Worm (Caenorhabditis elegans): Measurements from ENCODE around the gene C17A2.4.

The C17A2.4 gene

DNA sequence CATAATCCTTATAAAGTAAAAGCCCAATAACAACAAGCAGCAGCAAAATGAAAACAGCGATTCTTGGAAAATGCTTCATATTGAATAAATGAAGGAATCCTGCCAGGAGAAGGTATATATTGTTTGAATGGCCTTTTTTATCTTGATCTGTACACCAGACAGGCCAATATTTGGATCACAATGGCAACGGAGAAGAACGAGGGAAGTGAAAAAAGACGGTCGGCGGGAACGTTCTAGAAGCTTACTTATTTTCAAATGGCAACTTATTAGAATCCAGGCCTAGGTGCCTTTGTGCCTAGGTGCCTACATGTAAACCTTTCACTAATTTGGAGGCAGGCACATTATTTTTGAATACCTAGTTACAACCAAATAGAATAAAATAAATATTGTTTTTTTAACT, 11.9 kb upstream of the C17A2.4 start, which contains the start of gene F54D10.8:
Gene F54D10.8 (minus strand): TSS at position 101 of the 400 bp plus-strand sequence.
- TF ChIP-seq him-1 (tag; optimal IDR thresholded peaks at IDR 0.05) = no peak
- TF ChIP-seq W03F9.2 (tag; optimal IDR thresholded peaks at IDR 0.05) = no peak
- TF ChIP-seq dao-5 (tag; optimal IDR thresholded peaks at IDR 0.05) = no peak

DNA sequence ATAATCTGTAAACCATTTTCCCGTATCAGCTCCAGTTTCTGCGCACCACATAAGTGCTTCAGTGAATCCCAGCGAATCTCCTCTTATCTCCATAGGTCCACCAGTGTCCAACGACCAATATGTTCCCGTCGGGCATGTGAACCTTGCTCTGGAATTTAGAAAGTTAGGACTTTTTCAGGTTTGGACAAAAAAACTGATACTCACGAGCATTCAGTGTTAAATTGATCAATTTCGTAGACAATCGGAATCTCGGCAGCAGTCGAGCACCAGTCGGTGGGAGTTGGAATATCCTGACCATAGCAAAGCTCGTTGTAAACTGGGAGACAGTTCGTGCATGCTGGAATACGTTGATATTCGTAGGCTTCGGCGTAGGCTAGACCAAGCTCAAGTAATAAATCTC, 10.0 kb upstream of the C17A2.4 start:
- TF ChIP-seq him-1 (tag; optimal IDR thresholded peaks at IDR 0.05) = no peak
- no peak for TF ChIP-seq dao-5 (tag; optimal IDR thresholded peaks at IDR 0.05)
- TF ChIP-seq W03F9.2 (tag; optimal IDR thresholded peaks at IDR 0.05) = no peak

DNA sequence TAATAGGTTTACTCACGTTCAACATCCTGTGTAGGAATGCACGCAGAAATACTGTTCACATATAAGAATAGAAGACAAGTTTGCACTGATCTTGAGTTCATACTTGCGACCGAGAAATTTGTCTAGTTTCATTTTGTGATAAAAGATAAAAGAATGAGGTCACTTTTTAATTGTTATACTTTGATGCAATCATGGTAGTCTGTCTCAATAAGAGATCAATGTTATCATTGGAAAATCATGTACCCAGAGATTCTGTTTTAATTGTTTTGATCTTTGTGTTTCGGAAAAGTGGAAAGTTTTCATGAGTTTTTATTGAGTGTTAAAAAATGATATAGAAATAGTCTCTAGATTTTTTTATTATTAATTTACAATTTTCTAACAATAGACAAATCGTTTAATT, 7.3 kb upstream of the C17A2.4 start, which contains the start of gene F54D10.9:
Gene F54D10.9 (minus strand): TSS at position 101 of the 400 bp plus-strand sequence.
- TF ChIP-seq him-1 (tag; optimal IDR thresholded peaks at IDR 0.05) (no peak), dao-5 (tag; optimal IDR thresholded peaks at IDR 0.05) (no peak), W03F9.2 (tag; optimal IDR thresholded peaks at IDR 0.05) (no peak)

DNA sequence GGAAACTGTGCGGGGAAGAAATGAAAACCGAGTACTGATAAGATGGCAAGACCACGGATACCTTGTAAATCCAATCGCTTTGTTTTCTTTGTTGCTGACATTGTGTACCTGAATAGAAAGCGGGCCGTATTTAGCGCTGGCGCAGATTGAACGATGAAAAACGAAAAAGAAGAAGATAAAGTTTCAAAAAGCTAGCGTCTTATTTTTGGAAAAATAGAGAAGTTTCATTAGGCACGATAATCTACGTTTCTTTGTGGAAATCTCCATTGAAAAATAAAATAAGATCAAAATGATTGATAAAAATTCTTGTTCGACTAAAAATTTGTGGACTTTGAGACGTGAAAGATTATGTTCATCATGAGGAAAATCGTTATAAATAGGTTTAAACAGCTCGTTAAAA, 3.7 kb upstream of the C17A2.4 start, which contains the start of gene oac-4:
Gene oac-4 (minus strand): TSS at position 101 of the 400 bp plus-strand sequence.
- TF ChIP-seq him-1 (tag; optimal IDR thresholded peaks at IDR 0.05) = no peak

DNA sequence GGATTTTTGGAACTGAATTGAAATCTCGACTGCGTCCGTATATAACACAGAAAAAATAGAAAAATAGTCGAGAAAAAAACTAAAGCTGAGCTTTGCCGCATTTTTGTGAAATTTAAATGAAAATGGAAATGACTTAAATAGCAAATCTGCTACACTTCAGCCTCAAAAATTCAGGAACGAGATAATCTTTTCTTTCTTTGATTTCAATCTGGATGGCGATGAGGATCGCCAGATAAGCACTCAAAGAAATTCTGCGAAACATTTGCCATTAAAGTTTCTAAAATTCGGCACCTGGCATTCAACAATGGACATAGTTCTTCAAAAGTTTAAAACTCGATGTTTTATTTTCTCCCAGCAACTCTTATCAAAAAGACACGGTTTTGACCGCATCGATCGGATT, 3.6 kb downstream of the C17A2.4 start, which contains the start of the genes C17A2.7 and C17A2.3:
Gene C17A2.7 (minus strand): TSS at position 101 of the 400 bp plus-strand sequence.
Gene C17A2.3 (plus strand): TSS at position 305 of the 400 bp plus-strand sequence.
- TF ChIP-seq dao-5 (tag; optimal IDR thresholded peaks at IDR 0.05) (no peak), W03F9.2 (tag; optimal IDR thresholded peaks at IDR 0.05) (no peak), him-1 (tag; optimal IDR thresholded peaks at IDR 0.05) (no peak)

DNA sequence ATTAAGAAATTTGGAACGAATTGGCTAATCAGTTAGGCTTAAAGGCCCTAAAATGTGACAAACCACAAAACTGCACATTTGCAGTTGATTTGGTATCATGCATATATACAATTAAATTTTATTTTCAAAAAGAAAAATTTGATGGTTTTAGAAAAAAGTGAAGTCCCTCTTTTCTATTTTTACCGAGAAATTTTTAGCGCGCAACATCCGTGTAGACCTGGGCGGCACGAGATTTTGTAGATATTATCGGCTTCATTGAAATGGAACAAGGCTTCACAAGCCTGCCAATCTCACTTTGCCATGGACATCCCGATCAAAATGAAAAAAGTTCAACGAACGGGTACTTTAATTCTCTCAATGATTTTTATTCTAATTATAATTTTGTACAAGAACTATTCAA, 6.4 kb downstream of the C17A2.4 start, which contains the start of gene C17A2.2:
Gene C17A2.2 (plus strand): TSS at position 301 of the 400 bp plus-strand sequence.
- no peak for TF ChIP-seq W03F9.2 (tag; optimal IDR thresholded peaks at IDR 0.05)
- no peak for TF ChIP-seq dao-5 (tag; optimal IDR thresholded peaks at IDR 0.05)
- TF ChIP-seq him-1 (tag; optimal IDR thresholded peaks at IDR 0.05) = no peak

DNA sequence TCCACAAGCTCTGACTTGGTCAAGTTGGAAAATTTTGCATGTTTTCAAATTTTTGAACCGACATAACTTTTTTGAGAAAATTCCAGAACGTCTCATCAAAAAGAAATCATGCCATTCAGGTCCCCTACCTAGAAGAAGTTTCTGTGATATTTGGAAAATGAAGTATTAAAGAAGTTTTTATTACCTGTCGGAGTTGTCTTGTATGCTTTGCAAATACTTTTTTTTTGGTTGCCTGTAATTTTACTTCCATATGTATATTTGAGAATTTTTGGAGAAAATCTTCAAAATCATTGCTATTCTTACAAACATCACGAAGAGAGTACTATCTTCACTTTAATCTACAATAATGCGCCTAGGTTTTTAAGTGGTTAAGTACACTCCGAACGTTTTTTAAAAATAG, 11.0 kb downstream of the C17A2.4 start, which contains the start of gene nhr-72:
Gene nhr-72 (minus strand): TSS at position 101 of the 400 bp plus-strand sequence.
- no peak for TF ChIP-seq him-1 (tag; optimal IDR thresholded peaks at IDR 0.05)
- no peak for TF ChIP-seq dao-5 (tag; optimal IDR thresholded peaks at IDR 0.05)
- no peak for TF ChIP-seq W03F9.2 (tag; optimal IDR thresholded peaks at IDR 0.05)

DNA sequence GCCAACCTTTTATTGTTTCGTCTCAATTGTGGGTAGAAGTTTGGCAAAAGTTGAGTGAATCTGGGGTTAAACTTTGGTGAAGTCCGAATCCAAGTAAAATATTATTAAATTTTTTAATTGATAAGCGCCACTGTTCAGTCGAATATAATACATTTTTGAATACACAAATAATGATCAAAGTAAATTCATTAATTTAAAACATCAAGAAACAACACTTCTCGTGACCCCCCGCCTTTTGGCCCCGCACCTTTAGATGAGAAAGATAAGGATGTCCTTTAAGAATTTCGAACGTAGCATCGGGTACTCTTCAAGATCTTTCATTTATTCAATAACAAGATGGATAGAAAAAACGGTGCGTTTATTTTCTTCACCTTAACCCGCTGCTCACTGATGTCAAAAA, 13.0 kb downstream of the C17A2.4 start, which contains the start of gene nhr-257:
Gene nhr-257 (plus strand): TSS at position 301 of the 400 bp plus-strand sequence.
- TF ChIP-seq dao-5 (tag; optimal IDR thresholded peaks at IDR 0.05) = no peak
- no peak for TF ChIP-seq him-1 (tag; optimal IDR thresholded peaks at IDR 0.05)
- TF ChIP-seq W03F9.2 (tag; optimal IDR thresholded peaks at IDR 0.05) = no peak

DNA sequence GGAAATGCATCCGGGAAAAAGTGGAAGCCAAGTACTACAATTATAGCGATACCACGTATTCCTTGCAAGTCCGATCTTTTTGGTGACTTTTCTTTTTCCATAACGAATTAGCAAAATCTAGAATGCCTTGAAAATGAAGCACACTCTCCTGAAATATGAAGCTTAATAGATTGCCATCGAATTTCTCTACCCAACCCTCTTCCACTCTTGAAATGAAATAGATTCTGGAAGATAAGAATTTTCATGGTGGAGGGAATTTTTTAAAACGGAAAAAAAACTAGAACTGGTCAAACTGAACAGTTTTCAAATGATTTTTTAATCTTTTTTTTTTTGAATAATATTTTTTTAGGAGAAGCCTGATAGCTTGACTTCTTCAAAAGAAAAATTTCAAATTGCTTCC, 21.2 kb downstream of the C17A2.4 start, which contains the start of gene oac-11:
Gene oac-11 (minus strand): TSS at position 101 of the 400 bp plus-strand sequence.
- TF ChIP-seq him-1 (tag; optimal IDR thresholded peaks at IDR 0.05) (no peak), W03F9.2 (tag; optimal IDR thresholded peaks at IDR 0.05) (no peak), dao-5 (tag; optimal IDR thresholded peaks at IDR 0.05) (no peak)

DNA sequence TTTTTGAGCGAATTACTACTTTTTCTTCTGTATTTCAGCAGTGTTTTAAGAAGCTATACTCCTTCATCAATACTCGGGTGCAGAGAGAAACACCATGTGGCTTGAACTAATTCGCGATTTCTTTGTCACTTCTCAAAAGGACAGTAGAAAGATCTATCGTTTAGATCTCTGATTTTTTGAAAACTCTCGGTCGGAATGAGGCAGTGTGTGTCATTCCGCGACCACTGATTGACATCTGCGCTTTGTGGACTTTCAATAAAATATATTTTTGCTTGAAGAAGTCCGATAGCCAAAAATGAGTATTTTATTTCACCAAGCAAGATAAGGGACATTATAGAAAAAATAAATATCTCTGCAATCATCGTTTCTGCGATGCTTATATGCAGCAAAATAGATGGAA, 22.4 kb downstream of the C17A2.4 start:
- TF ChIP-seq dao-5 (tag; optimal IDR thresholded peaks at IDR 0.05) = no peak
- no peak for TF ChIP-seq him-1 (tag; optimal IDR thresholded peaks at IDR 0.05)
- no peak for TF ChIP-seq W03F9.2 (tag; optimal IDR thresholded peaks at IDR 0.05)

DNA sequence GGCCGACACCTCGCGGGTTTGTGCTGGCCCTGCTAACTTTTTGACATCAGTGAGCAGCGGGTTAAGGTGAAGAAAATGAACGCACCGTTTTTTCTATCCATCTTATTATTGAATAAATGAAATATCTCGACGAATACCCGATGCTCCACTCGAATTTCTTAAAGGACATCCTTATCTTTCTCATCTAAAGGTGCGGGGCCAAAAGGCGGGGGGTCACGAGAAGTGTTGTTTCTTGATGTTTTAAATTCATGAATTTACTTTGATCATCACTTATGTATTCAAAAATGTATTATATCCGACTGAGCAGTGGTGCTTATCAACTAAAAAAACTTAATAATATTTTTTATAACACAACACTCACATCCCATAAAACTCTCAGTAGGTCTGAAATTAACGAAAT, 25.0 kb downstream of the C17A2.4 start, which contains the start of gene nhr-261:
Gene nhr-261 (minus strand): TSS at position 101 of the 400 bp plus-strand sequence.
- TF ChIP-seq dao-5 (tag; optimal IDR thresholded peaks at IDR 0.05) = no peak
- TF ChIP-seq him-1 (tag; optimal IDR thresholded peaks at IDR 0.05) = no peak
- no peak for TF ChIP-seq W03F9.2 (tag; optimal IDR thresholded peaks at IDR 0.05)

DNA sequence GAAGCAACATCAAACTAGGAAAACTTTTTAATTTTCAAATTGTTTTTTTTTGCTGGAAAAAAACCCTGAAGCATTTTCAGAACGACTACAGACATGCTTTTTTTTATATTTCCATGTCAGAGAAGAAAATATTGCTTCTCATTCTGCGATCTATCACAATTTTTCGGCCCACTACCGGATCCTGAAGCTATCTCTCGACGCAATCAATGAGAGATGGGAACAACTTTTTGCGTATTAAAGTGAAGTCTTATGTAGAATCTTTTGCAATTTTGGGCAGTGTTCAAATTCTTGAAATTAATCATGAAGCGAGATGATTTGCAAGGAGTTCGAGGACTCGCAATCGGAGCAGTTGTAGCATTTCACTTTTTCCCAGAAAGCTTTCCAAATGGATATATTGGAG, 29.9 kb downstream of the C17A2.4 start, which contains the start of gene oac-10:
Gene oac-10 (plus strand): TSS at position 301 of the 400 bp plus-strand sequence.
- TF ChIP-seq dao-5 (tag; optimal IDR thresholded peaks at IDR 0.05) (no peak), W03F9.2 (tag; optimal IDR thresholded peaks at IDR 0.05) (no peak), him-1 (tag; optimal IDR thresholded peaks at IDR 0.05) (no peak)

DNA sequence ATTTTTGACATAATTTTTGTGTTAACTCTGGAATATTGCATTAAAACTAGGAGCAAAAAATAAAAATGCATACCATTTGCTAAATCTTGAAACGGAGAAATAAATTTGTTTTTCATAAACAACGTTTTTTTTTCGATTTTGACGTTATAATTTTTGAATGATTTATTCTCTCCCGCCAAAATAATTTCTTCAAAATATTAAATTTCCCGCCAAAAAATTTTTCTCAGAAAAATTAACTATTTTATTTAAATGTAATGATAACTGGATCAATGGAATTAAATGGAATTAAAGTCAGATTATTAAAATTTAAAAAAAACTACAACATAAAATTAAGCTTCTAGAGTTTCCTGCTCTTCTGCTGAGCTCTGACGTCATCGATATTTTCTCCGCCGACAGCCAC, 37.5 kb downstream of the C17A2.4 start, which contains the start of gene nep-3:
Gene nep-3 (minus strand): TSS at position 101 of the 400 bp plus-strand sequence.
- TF ChIP-seq dao-5 (tag; optimal IDR thresholded peaks at IDR 0.05) = no peak
- TF ChIP-seq W03F9.2 (tag; optimal IDR thresholded peaks at IDR 0.05) = no peak
- no peak for TF ChIP-seq him-1 (tag; optimal IDR thresholded peaks at IDR 0.05)

DNA sequence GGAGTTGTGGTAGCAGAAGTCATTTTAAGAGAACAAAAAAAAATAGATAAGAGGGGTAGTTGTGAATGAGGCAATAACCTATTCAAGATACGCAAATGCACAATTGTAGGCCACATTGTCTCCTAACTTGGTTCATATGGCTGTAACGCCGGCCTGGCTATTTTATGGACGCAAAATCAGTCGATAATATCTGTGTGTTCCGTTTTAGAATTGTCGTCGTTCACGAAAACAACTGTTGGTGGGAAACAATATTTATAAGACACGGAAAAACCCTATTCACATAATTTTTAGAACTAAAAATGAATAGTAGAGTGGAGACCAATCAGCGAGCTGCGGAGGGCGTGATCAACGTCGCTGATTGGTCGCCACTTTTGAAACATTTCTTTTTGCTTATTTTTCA, 38.2 kb downstream of the C17A2.4 start, which contains the start of gene sdz-7:
Gene sdz-7 (minus strand): TSS at position 101 of the 400 bp plus-strand sequence.
- TF ChIP-seq W03F9.2 (tag; optimal IDR thresholded peaks at IDR 0.05) (no peak), him-1 (tag; optimal IDR thresholded peaks at IDR 0.05) (no peak), dao-5 (tag; optimal IDR thresholded peaks at IDR 0.05) (no peak)
